Fruit fly (Drosophila melanogaster) whole organism, embryonic: ENCODE data around the gene mnd.

ENCODE experiments used
- ATbp ChIP-seq: fragments of 200-800 bp; sonication (Bioruptor generic); optimal IDR thresholded peaks from 2 replicates; lab custom pipeline; 2017; ENCODE audit warnings: missing biosample characterization, mild to moderate bottlenecking, missing genetic modification characterization, missing genetic modification reagents
- Antp ChIP-seq: fragments of 200-800 bp; sonication (Bioruptor generic); optimal IDR thresholded peaks from 3 replicates; lab custom pipeline; 2016; ENCODE audit warnings: missing biosample characterization, missing genetic modification characterization
- CG10565 ChIP-seq: fragments of 200-800 bp; sonication (Bioruptor generic); optimal IDR thresholded peaks from 3 replicates; lab custom pipeline; 2016; ENCODE audit warnings: missing biosample characterization, mild to moderate bottlenecking, missing genetic modification characterization
- CG10979 ChIP-seq: fragments of 200-800 bp; sonication (Bioruptor generic); optimal IDR thresholded peaks from 2 replicates; lab custom pipeline; 2018; ENCODE audit warnings: missing biosample characterization, mild to moderate bottlenecking, missing genetic modification characterization, moderate library complexity
- CG1603 ChIP-seq: fragments of 200-800 bp; sonication (Bioruptor generic); optimal IDR thresholded peaks from 2 replicates; lab custom pipeline; 2019; ENCODE audit warnings: missing biosample characterization, mild to moderate bottlenecking, missing genetic modification characterization, moderate library complexity
- CG17359 ChIP-seq: fragments of 200-800 bp; sonication (Bioruptor generic); optimal IDR thresholded peaks from 3 replicates; lab custom pipeline; 2018; ENCODE audit warnings: missing biosample characterization, mild to moderate bottlenecking, missing genetic modification characterization, moderate library complexity
- CG2712 ChIP-seq: fragments of 200-800 bp; optimal IDR thresholded peaks from 3 replicates; lab custom pipeline; 2019; ENCODE audit warnings: missing biosample characterization, mild to moderate bottlenecking, missing genetic modification characterization, moderate library complexity
- CG32772 ChIP-seq: fragments of 200-800 bp; sonication (Bioruptor generic); IDR thresholded peaks from 2 replicates; pipeline ENCODE4 v1.3.6; 2022; ENCODE audit warnings: missing biosample characterization, missing genetic modification characterization
- CG42726 ChIP-seq: fragments of 200-800 bp; sonication (Bioruptor generic); IDR thresholded peaks from 2 replicates; pipeline ENCODE4 v1.3.6; 2022; ENCODE audit warnings: missing biosample characterization, missing genetic modification characterization; ENCODE audit not compliant: partially characterized antibody
- CG4404 ChIP-seq: fragments of 200-800 bp; sonication (Bioruptor generic); IDR thresholded peaks from 2 replicates; pipeline ENCODE4 v1.3.6; 2022; ENCODE audit warnings: missing biosample characterization, missing genetic modification characterization
- CG5245 ChIP-seq: fragments of 200-800 bp; sonication (Bioruptor generic); optimal IDR thresholded peaks from 3 replicates; lab custom pipeline; 2016; ENCODE audit warnings: missing biosample characterization, missing genetic modification characterization
- CG6654 ChIP-seq: fragments of 200-800 bp; sonication (Bioruptor generic); optimal IDR thresholded peaks from 2 replicates; lab custom pipeline; 2017; ENCODE audit warnings: missing biosample characterization, mild to moderate bottlenecking, missing genetic modification characterization
- CG8388 ChIP-seq: fragments of 200-800 bp; sonication (Bioruptor generic); optimal IDR thresholded peaks from 2 replicates; lab custom pipeline; 2019; ENCODE audit warnings: missing biosample characterization, mild to moderate bottlenecking, missing genetic modification characterization, moderate library complexity
- D19A ChIP-seq: fragments of 200-800 bp; optimal IDR thresholded peaks from 3 replicates; lab custom pipeline; 2019; ENCODE audit warnings: missing biosample characterization, mild to moderate bottlenecking, missing genetic modification characterization, moderate library complexity
- Deaf1 ChIP-seq: fragments of 200-800 bp; optimal IDR thresholded peaks from 3 replicates; lab custom pipeline; 2019; ENCODE audit warnings: missing biosample characterization, mild to moderate bottlenecking, missing genetic modification characterization, moderate library complexity
- Drgx ChIP-seq: fragments of 200-800 bp; sonication (Bioruptor generic); IDR thresholded peaks from 2 replicates; pipeline ENCODE4 v1.3.6; 2022; ENCODE audit warnings: missing biosample characterization, missing genetic modification characterization
- ERR ChIP-seq: fragments of 200-800 bp; sonication (Bioruptor generic); optimal IDR thresholded peaks from 2 replicates; lab custom pipeline; 2016; ENCODE audit warnings: missing biosample characterization, missing genetic modification characterization
- Gsc ChIP-seq: fragments of 200-800 bp; sonication (Bioruptor generic); IDR thresholded peaks from 2 replicates; pipeline ENCODE4 v1.3.6; 2022; ENCODE audit warnings: missing biosample characterization, missing genetic modification characterization
- Hr51 ChIP-seq, 2 experiments: fragments of 200-800 bp; sonication (Bioruptor generic); optimal IDR thresholded peaks; 2 replicates in 1 of 2; 3 replicates in 1 of 2; lab custom pipeline; 2016 to 2018; ENCODE audit warnings: missing biosample characterization in 2 of 2, missing genetic modification characterization in 2 of 2, mild to moderate bottlenecking in 1 of 2, moderate library complexity in 1 of 2
- Lpt ChIP-seq: fragments of >200 bp; optimal IDR thresholded peaks from 2 replicates; lab custom pipeline; 2018; ENCODE audit warnings: missing biosample characterization, missing genetic modification characterization
- MBD-R2 ChIP-seq: fragments of 200-800 bp; sonication (Bioruptor generic); IDR thresholded peaks from 2 replicates; pipeline ENCODE4 v1.3.6; 2022; ENCODE audit warnings: missing biosample characterization, missing genetic modification characterization
- NfI ChIP-seq: fragments of 200-800 bp; sonication (Bioruptor generic); optimal IDR thresholded peaks from 3 replicates; lab custom pipeline; 2018; ENCODE audit warnings: missing biosample characterization, mild to moderate bottlenecking, missing genetic modification characterization, moderate library complexity
- Pdp1 ChIP-seq, 2 experiments: fragments of 200-800 bp; sonication (Bioruptor generic); optimal IDR thresholded peaks; 3 replicates each; lab custom pipeline; 2016; ENCODE audit warnings: missing biosample characterization in 2 of 2, missing genetic modification characterization in 2 of 2, mild to moderate bottlenecking in 1 of 2, moderate library complexity in 1 of 2
- Scr ChIP-seq: fragments of 200-800 bp; sonication (Bioruptor generic); IDR thresholded peaks from 2 replicates; pipeline ENCODE4 v1.3.6; 2022; ENCODE audit warnings: missing biosample characterization, missing genetic modification characterization; ENCODE audit not compliant: partially characterized antibody
- Sin3A ChIP-seq: fragments of >200 bp; optimal IDR thresholded peaks from 2 replicates; lab custom pipeline; 2018
- ara ChIP-seq: fragments of 200-800 bp; sonication (Bioruptor generic); IDR thresholded peaks from 2 replicates; pipeline ENCODE4 v1.3.6; 2022; ENCODE audit warnings: missing biosample characterization, missing genetic modification characterization
- ase ChIP-seq: fragments of 200-800 bp; sonication (Bioruptor generic); IDR thresholded peaks from 3 replicates; pipeline ENCODE4 v1.3.6; 2022; ENCODE audit warnings: missing biosample characterization, missing genetic modification characterization
- bbx ChIP-seq: fragments of 200-800 bp; sonication (Bioruptor generic); IDR thresholded peaks from 2 replicates; pipeline ENCODE4 v1.3.6; 2022; ENCODE audit warnings: missing biosample characterization, missing genetic modification characterization; ENCODE audit not compliant: partially characterized antibody
- en ChIP-seq: fragments of 200-800 bp; sonication (Bioruptor generic); optimal IDR thresholded peaks from 2 replicates; lab custom pipeline; 2016; ENCODE audit warnings: missing biosample characterization, missing genetic modification characterization
- fd102C ChIP-seq: fragments of 200-800 bp; sonication (Bioruptor generic); optimal IDR thresholded peaks from 2 replicates; lab custom pipeline; 2018; ENCODE audit warnings: missing biosample characterization, mild to moderate bottlenecking, missing genetic modification characterization, moderate library complexity
- gcm2 ChIP-seq: fragments of 200-800 bp; sonication (Bioruptor generic); optimal IDR thresholded peaks from 2 replicates; lab custom pipeline; 2016; ENCODE audit warnings: missing biosample characterization, missing genetic modification characterization
- luna ChIP-seq: fragments of 200-800 bp; sonication (Bioruptor generic); optimal IDR thresholded peaks from 2 replicates; lab custom pipeline; 2016; ENCODE audit warnings: missing biosample characterization, missing genetic modification characterization
- mirr ChIP-seq: fragments of 200-800 bp; sonication (Bioruptor generic); optimal IDR thresholded peaks from 3 replicates; lab custom pipeline; 2018; ENCODE audit warnings: missing biosample characterization, mild to moderate bottlenecking, missing genetic modification characterization
- nerfin-2 ChIP-seq: fragments of 200-800 bp; sonication (Bioruptor generic); IDR thresholded peaks from 2 replicates; pipeline ENCODE4 v1.3.6; 2022; ENCODE audit warnings: missing biosample characterization, missing genetic modification characterization; ENCODE audit not compliant: partially characterized antibody
- nmo ChIP-seq: fragments of 200-800 bp; sonication (Bioruptor generic); optimal IDR thresholded peaks from 2 replicates; lab custom pipeline; 2018; ENCODE audit warnings: missing biosample characterization, mild to moderate bottlenecking, missing genetic modification characterization, moderate library complexity
- pan ChIP-seq, 4 experiments: fragments of >200 bp in 3 of 4; fragments of 200-800 bp in 1 of 4; sonication (Bioruptor generic) in 1 of 4; optimal IDR thresholded peaks in 3 of 4; IDR thresholded peaks in 1 of 4; 2 replicates each; pipeline versions ENCODE4 v1.3.6 to Lab custom; 2017 to 2022; ENCODE audit warnings: missing biosample characterization in 2 of 4, missing genetic modification characterization in 2 of 4, mixed read lengths in 1 of 4
- pita ChIP-seq: fragments of 200-800 bp; sonication (Bioruptor generic); optimal IDR thresholded peaks from 2 replicates; lab custom pipeline; 2017; ENCODE audit warnings: missing biosample characterization, mild to moderate bottlenecking, missing genetic modification characterization
- row ChIP-seq: fragments of 200-800 bp; sonication (Bioruptor generic); IDR thresholded peaks from 3 replicates; pipeline ENCODE4 v1.3.6; 2022; ENCODE audit warnings: missing biosample characterization, missing genetic modification characterization
- ssp ChIP-seq: fragments of 200-800 bp; sonication (Bioruptor generic); IDR thresholded peaks from 2 replicates; pipeline ENCODE4 v1.3.6; 2022; ENCODE audit warnings: missing biosample characterization, missing genetic modification characterization

The mnd gene

DNA sequence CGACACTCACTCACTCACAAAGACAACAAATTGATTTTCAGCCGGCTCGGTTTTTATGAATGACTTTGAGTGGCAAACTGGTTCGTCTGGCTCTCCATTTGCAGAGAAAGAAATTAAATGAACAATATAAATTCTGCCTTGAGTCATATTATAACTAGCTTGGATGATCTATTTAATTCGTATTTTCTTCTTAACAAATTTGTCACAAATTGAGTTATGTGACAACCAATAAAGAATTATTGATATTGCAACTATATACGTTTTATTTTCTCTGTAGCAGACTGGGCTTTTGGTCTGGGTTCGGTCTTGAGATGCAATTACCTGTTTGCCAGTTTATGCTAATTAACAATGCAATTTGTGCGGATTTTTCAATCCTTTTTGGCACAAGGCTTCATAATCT lies 21.9 kb downstream of the mnd start (continued):
- peak; percentile 39; the same call in 1 of the 2 replicates for TF ChIP-seq ara (GFP tag; lab: Robert Waterston, UW)
- TF ChIP-seq pita = no peak
- no peak for TF ChIP-seq en (GFP tag; lab: Kevin White, UChicago)
- TF ChIP-seq Antp (GFP tag; lab: Kevin White, UChicago) = no peak
- TF ChIP-seq mirr (GFP tag; lab: Kevin White, UChicago) = no peak
- no peak for TF ChIP-seq CG4404
- TF ChIP-seq Pdp1 (GFP tag; optimal IDR thresholded peaks at IDR 0.05; lab: Kevin White, UChicago) = peak in 1 of 2 experiments; percentile 11
- no peak for TF ChIP-seq D19A (tag; lab: Kevin White, UChicago)
- no peak for TF ChIP-seq bbx
- TF ChIP-seq ATbp = peak; percentile 13
- no peak for TF ChIP-seq Sin3A (lab: Kevin White, UChicago)
- TF ChIP-seq CG10565 (GFP tag; lab: Kevin White, UChicago) = no peak
- TF ChIP-seq CG2712 (tag; lab: Kevin White, UChicago) = peak; percentile 19
- TF ChIP-seq MBD-R2 (GFP tag; lab: Robert Waterston, UW) = no peak
- peak; percentile 92 for TF ChIP-seq Drgx (GFP tag; lab: Robert Waterston, UW)
- TF ChIP-seq Hr51 (GFP tag; optimal IDR thresholded peaks at IDR 0.05; lab: Kevin White, UChicago) = no peak
- peak; percentile 39; the same call in 1 of the 2 replicates for TF ChIP-seq CG32772
- peak; percentile 25 for TF ChIP-seq CG10979 (tag; lab: Kevin White, UChicago)
- TF ChIP-seq ERR (GFP tag; lab: Kevin White, UChicago) = no peak
- TF ChIP-seq CG5245 (GFP tag; lab: Kevin White, UChicago) = no peak
- peak; percentile 2 for TF ChIP-seq nmo (GFP tag; lab: Kevin White, UChicago)
- no peak for TF ChIP-seq Gsc
- no peak for TF ChIP-seq fd102C
- TF ChIP-seq CG1603 (tag; lab: Kevin White, UChicago) = peak; percentile 66
- no peak for TF ChIP-seq Deaf1 (tag; lab: Kevin White, UChicago)
- TF ChIP-seq CG8388 (GFP tag; lab: Kevin White, UChicago) = peak; percentile 49
- TF ChIP-seq NfI (GFP tag; lab: Kevin White, UChicago) = no peak
- no peak for TF ChIP-seq nerfin-2 (GFP tag; lab: Robert Waterston, UW)
- TF ChIP-seq ssp (GFP tag; lab: Robert Waterston, UW) = no peak
- no peak for TF ChIP-seq CG6654 (GFP tag; lab: Kevin White, UChicago)
- no peak for TF ChIP-seq gcm2 (GFP tag; lab: Kevin White, UChicago)
- no peak for TF ChIP-seq ase (GFP tag; lab: Robert Waterston, UW)
- no peak for TF ChIP-seq pan (optimal IDR thresholded peaks at IDR 0.05; lab: Kevin White, UChicago)
- TF ChIP-seq pan (GFP tag; optimal IDR thresholded peaks at IDR 0.05 in 1 of 2, IDR thresholded peaks at IDR 0.05 in 1 of 2) = peak in 1 of 2 experiments; percentile 59
- TF ChIP-seq luna (GFP tag; lab: Kevin White, UChicago) = no peak
- TF ChIP-seq CG17359 (tag; lab: Kevin White, UChicago) = peak; percentile 7
- no peak for TF ChIP-seq Lpt
- TF ChIP-seq CG42726 (GFP tag; lab: Robert Waterston, UW) = no peak
- TF ChIP-seq row (GFP tag; lab: Robert Waterston, UW) = peak; percentile 36; the same call in 1 of the 3 replicates
- no peak for TF ChIP-seq Scr (GFP tag; lab: Robert Waterston, UW)
